Worm (Caenorhabditis elegans) whole organism, L4 larva: ENCODE results near the gene Y7A5A.24.

ENCODE experiments used
- F37D6.2 ChIP-seq: sonication (generic microtip); optimal IDR thresholded peaks from 2 replicates; lab custom pipeline; 2016; ENCODE audit warnings: mild to moderate bottlenecking, missing genetic modification characterization, missing compliant biosample characterization
- F49E8.2 ChIP-seq: sonication (generic microtip); optimal IDR thresholded peaks from 2 replicates; lab custom pipeline; 2016; ENCODE audit warnings: missing compliant biosample characterization, mild to moderate bottlenecking, missing genetic modification characterization, borderline replicate concordance
- R02D3.7 ChIP-seq: fragments of 150-350 bp; sonication (generic microtip); optimal IDR thresholded peaks from 3 replicates; lab custom pipeline; 2014; ENCODE audit warnings: missing biosample characterization, missing genetic modification characterization
- Y48G9A.11 ChIP-seq: fragments of 200-800 bp; sonication (Bioruptor generic); IDR thresholded peaks from 2 replicates; pipeline ENCODE4 v1.3.6; 2022; ENCODE audit warnings: missing genetic modification reagents, missing genetic modification characterization, missing compliant biosample characterization
- ZK337.2 ChIP-seq: fragments of 200-800 bp; sonication (Bioruptor generic); IDR thresholded peaks from 2 replicates; pipeline ENCODE4 v1.3.6; 2022; ENCODE audit warnings: missing genetic modification reagents, missing genetic modification characterization, missing compliant biosample characterization
- aha-1 ChIP-seq: fragments of 150-350 bp; peaks from one replicate; lab custom pipeline; 2014; ENCODE audit warnings: missing biosample characterization, missing genetic modification characterization
- aly-2 ChIP-seq: sonication (generic microtip); optimal IDR thresholded peaks from 2 replicates; lab custom pipeline; 2018; ENCODE audit warnings: missing biosample characterization, missing genetic modification characterization
- ama-1 ChIP-seq: fragments of 150-350 bp; optimal IDR thresholded peaks from 2 replicates; lab custom pipeline; 2014; ENCODE audit warnings: inconsistent platforms, mixed read lengths
- ceh-32 ChIP-seq: sonication (generic microtip); optimal IDR thresholded peaks from 2 replicates; lab custom pipeline; 2016; ENCODE audit warnings: mild to moderate bottlenecking, missing genetic modification characterization, missing compliant biosample characterization; ENCODE audit not compliant: poor library complexity
- ceh-62 ChIP-seq: sonication (generic microtip); optimal IDR thresholded peaks from 2 replicates; lab custom pipeline; 2017; ENCODE audit warnings: missing biosample characterization, missing genetic modification characterization
- dmd-6 ChIP-seq: fragments of 200-800 bp; sonication (Bioruptor generic); IDR thresholded peaks from 2 replicates; pipeline ENCODE4 v1.3.6; 2022; ENCODE audit warnings: missing genetic modification reagents, missing genetic modification characterization, missing compliant biosample characterization
- dmd-9 ChIP-seq: fragments of 200-800 bp; sonication (Bioruptor generic); IDR thresholded peaks from 2 replicates; pipeline ENCODE4 v1.3.6; 2022; ENCODE audit warnings: missing genetic modification reagents, missing genetic modification characterization, missing compliant biosample characterization
- fkh-10 ChIP-seq: fragments of 150-350 bp; optimal IDR thresholded peaks from 2 replicates; lab custom pipeline; 2014; ENCODE audit warnings: missing biosample characterization, missing genetic modification reagents, missing genetic modification characterization
- fos-1 ChIP-seq: fragments of 150-350 bp; optimal IDR thresholded peaks from 2 replicates; lab custom pipeline; 2014; ENCODE audit warnings: missing biosample characterization, missing genetic modification characterization
- gei-8 ChIP-seq: fragments of 200-800 bp; sonication (Bioruptor generic); optimal IDR thresholded peaks from 2 replicates; lab custom pipeline; 2018; ENCODE audit warnings: mild to moderate bottlenecking, missing genetic modification characterization, missing compliant biosample characterization
- lin-15B ChIP-seq: fragments of 150-350 bp; sonication (generic microtip); optimal IDR thresholded peaks from 3 replicates; lab custom pipeline; 2014; ENCODE audit warnings: missing biosample characterization, missing genetic modification characterization
- lin-29 ChIP-seq: fragments of 200-800 bp; sonication (Bioruptor generic); IDR thresholded peaks from 2 replicates; pipeline ENCODE4 v1.3.6; 2022; ENCODE audit warnings: missing genetic modification reagents, missing genetic modification characterization, missing compliant biosample characterization
- lin-39 ChIP-seq: fragments of 150-350 bp; optimal IDR thresholded peaks from 2 replicates; lab custom pipeline; 2014; ENCODE audit warnings: missing biosample characterization, missing genetic modification reagents, missing genetic modification characterization
- mdl-1 ChIP-seq, 2 experiments: fragments of 150-350 bp in 1 of 2; sonication (generic microtip) in 1 of 2; optimal IDR thresholded peaks; 2 replicates each; lab custom pipeline; 2014 to 2017; ENCODE audit warnings: missing biosample characterization in 2 of 2, missing genetic modification characterization in 2 of 2
- mxl-3 ChIP-seq: fragments of 200-800 bp; sonication (Bioruptor generic); optimal IDR thresholded peaks from 2 replicates; lab custom pipeline; 2018; ENCODE audit warnings: mild to moderate bottlenecking, missing genetic modification characterization, missing compliant biosample characterization
- nhr-102 ChIP-seq: sonication (generic microtip); optimal IDR thresholded peaks from 2 replicates; lab custom pipeline; 2016; ENCODE audit warnings: mild to moderate bottlenecking, missing genetic modification characterization, moderate library complexity, missing compliant biosample characterization
- nhr-11 ChIP-seq: fragments of 150-350 bp; optimal IDR thresholded peaks from 2 replicates; lab custom pipeline; 2014; ENCODE audit warnings: missing biosample characterization, missing genetic modification characterization
- nhr-237 ChIP-seq: sonication (generic microtip); optimal IDR thresholded peaks from 2 replicates; lab custom pipeline; 2017; ENCODE audit warnings: missing biosample characterization, missing genetic modification characterization
- nhr-42 ChIP-seq: fragments of 200-800 bp; sonication (Bioruptor generic); IDR thresholded peaks from 2 replicates; pipeline ENCODE4 v1.3.6; 2022; ENCODE audit warnings: missing genetic modification characterization, missing compliant biosample characterization
- nhr-77 ChIP-seq: fragments of 150-350 bp; optimal IDR thresholded peaks from 2 replicates; lab custom pipeline; 2014; ENCODE audit warnings: missing biosample characterization, missing genetic modification characterization
- pha-4 ChIP-seq, 2 experiments: fragments of 150-350 bp in 1 of 2; fragments of 200-800 bp in 1 of 2; sonication (Bioruptor generic) in 1 of 2; IDR thresholded peaks in 1 of 2; optimal IDR thresholded peaks in 1 of 2; 2 replicates each; pipeline versions ENCODE4 v1.3.6 to Lab custom; 2014 to 2022; ENCODE audit warnings: missing genetic modification characterization in 2 of 2, missing genetic modification reagents in 2 of 2, missing biosample characterization in 1 of 2, missing compliant biosample characterization in 1 of 2
- php-3 ChIP-seq: fragments of 200-800 bp; sonication (Bioruptor generic); IDR thresholded peaks from 2 replicates; pipeline ENCODE4 v1.3.6; 2022; ENCODE audit warnings: missing genetic modification reagents, missing genetic modification characterization, missing compliant biosample characterization
- rbr-2 ChIP-seq: sonication (generic microtip); optimal IDR thresholded peaks from 2 replicates; lab custom pipeline; 2016; ENCODE audit warnings: missing genotype, missing genetic modification characterization, missing compliant biosample characterization
- set-16 ChIP-seq: fragments of 200-800 bp; sonication (Bioruptor generic); IDR thresholded peaks from 2 replicates; pipeline ENCODE4 v1.3.6; 2022; ENCODE audit warnings: missing genetic modification reagents, missing genetic modification characterization, missing compliant biosample characterization
- skn-1 ChIP-seq: fragments of 150-350 bp; optimal IDR thresholded peaks from 2 replicates; lab custom pipeline; 2014; ENCODE audit warnings: missing biosample characterization, missing genetic modification characterization
- tag-97 ChIP-seq: fragments of 200-800 bp; sonication (Bioruptor generic); IDR thresholded peaks from 2 replicates; pipeline ENCODE4 v1.3.6; 2022; ENCODE audit warnings: missing genetic modification characterization, missing compliant biosample characterization
- tra-1 ChIP-seq: fragments of 200-800 bp; sonication (Bioruptor generic); IDR thresholded peaks from 2 replicates; pipeline ENCODE4 v1.3.6; 2022; ENCODE audit warnings: missing genetic modification reagents, missing genetic modification characterization, missing compliant biosample characterization
- unc-130 ChIP-seq: sonication (generic microtip); optimal IDR thresholded peaks from 2 replicates; lab custom pipeline; 2016; ENCODE audit warnings: missing genetic modification reagents, missing genetic modification characterization, missing compliant biosample characterization
- vab-7 ChIP-seq: fragments of 200-800 bp; sonication (Bioruptor generic); IDR thresholded peaks from 2 replicates; pipeline ENCODE4 v1.3.6; 2022; ENCODE audit warnings: missing genetic modification reagents, missing genetic modification characterization, missing compliant biosample characterization
- zfp-3 ChIP-seq: fragments of 200-800 bp; sonication (Bioruptor generic); conservative IDR thresholded peaks from 2 replicates; pipeline ENCODE4 v1.3.6; 2022; ENCODE audit warnings: missing genetic modification reagents, missing genetic modification characterization, missing compliant biosample characterization
- zip-11 ChIP-seq: fragments of 200-800 bp; sonication (Bioruptor generic); IDR thresholded peaks from 2 replicates; pipeline ENCODE4 v1.3.6; 2022; ENCODE audit warnings: missing genetic modification characterization, missing compliant biosample characterization
- zip-2 ChIP-seq: fragments of 150-350 bp; optimal IDR thresholded peaks from 2 replicates; lab custom pipeline; 2014; ENCODE audit warnings: missing biosample characterization, missing genetic modification characterization

The Y7A5A.24 gene

DNA sequence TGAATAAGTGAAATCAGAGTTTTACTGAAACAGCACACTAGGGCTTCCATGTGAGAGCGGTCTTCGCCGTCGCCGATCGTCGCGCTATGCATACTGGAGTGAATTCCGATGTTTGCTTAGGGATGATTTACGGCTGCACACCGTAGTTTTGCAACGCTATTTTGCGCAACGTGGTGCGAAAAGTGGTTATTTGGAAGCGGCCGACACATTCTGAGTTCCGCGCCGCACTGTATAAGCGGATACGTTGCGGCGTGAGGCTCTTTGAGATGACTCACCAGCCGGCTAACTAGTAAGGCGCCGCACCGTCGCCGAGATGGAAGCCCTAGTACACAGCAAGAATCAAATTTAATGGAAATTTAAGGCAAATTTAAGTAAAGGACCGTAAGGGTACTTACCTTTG is 13.4 kb downstream of the Y7A5A.24 start:
- TF ChIP-seq aha-1 (tag; lab: Kevin White, UChicago) (peak; percentile 26), Y48G9A.11 (GFP tag; lab: Robert Waterston, UW) (no peak), skn-1 (tag; lab: Kevin White, UChicago) (no peak), ZK337.2 (GFP tag; lab: Robert Waterston, UW) (no peak)

DNA sequence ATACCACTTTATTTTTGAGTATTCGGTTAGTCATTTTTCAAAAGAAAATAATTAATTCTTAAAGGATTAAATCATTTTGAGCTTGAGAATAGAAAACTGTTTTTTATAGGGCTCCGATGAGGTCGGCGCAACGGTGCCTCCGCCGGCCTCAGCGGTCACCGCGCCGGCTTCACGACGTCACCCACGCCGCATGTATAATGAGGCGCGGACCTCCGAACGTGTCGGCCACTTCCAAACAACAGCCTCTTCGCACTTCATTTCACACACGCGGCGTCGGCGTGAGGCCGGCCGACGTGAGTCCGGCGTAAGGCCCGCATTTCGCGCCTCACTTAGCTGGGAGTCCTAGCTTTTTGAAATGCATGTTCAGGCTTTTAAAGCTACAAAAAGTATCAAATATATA is 15.1 kb downstream of the Y7A5A.24 start:
- TF ChIP-seq rbr-2 (tag; lab: Kevin White, UChicago) (no peak), aha-1 (tag; lab: Kevin White, UChicago) (peak; percentile 31), set-16 (GFP tag; lab: Robert Waterston, UW) (peak; percentile 89), fos-1 (tag; lab: Kevin White, UChicago) (no peak)

DNA sequence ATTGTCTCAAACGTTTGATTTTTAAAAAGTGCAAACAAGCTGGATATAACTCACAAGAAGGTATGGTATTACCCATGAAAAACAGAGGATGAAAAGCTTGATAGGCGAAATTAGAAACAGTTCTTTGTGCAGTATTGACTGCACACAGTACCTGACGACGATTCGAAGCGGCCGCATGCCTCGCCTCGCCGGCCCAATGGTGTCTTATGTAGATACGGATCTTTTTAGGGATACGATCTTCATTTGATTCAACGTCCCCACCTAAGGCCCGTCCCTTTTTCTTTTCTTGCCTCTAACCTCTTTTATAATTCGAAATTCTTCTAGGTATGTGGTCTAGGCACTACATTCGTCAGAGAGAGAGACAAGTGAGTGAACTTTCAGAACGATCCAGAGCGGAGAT is 15.8 kb downstream of the Y7A5A.24 start, which contains the start of gene bus-17:
Gene bus-17 (minus strand): TSS at position 208 of the 400 bp plus-strand sequence.
- no peak for TF ChIP-seq nhr-42 (GFP tag; lab: Robert Waterston, UW)
- no peak for TF ChIP-seq ceh-62 (tag; lab: Kevin White, UChicago)
- no peak for TF ChIP-seq F37D6.2 (tag; lab: Kevin White, UChicago)
- no peak for TF ChIP-seq aly-2 (tag; lab: Kevin White, UChicago)
- no peak for TF ChIP-seq lin-29
- no peak for TF ChIP-seq rbr-2 (tag; lab: Kevin White, UChicago)
- no peak for TF ChIP-seq lin-39 (tag; lab: Kevin White, UChicago)
- TF ChIP-seq tra-1: no peak
- no peak for TF ChIP-seq tag-97 (GFP tag; lab: Robert Waterston, UW)
- no peak for TF ChIP-seq zfp-3 (GFP tag; lab: Robert Waterston, UW)

DNA sequence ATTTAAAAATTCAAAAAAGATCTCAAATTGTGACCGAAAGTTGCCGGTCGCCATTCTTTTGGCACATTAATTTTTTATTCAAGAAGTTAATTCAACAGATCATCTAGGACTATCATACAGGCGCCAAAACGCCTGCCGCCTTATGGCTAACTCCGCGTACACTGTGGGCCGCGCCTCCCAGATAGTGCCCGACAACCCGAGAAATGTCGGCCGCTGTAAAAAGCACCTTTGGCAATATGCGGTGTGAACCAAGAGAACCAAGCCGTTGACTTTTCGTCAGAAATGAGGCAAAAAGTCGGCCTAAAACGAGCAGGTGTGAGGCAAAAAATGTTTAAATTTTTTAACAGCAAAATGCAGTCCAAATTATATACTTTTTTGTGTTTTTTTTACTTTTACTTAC is 22.7 kb downstream of the Y7A5A.24 start:
- no peak for TF ChIP-seq mxl-3
- TF ChIP-seq ceh-32: no peak
- no peak for TF ChIP-seq lin-39 (tag; lab: Kevin White, UChicago)
- TF ChIP-seq mdl-1 (tag; optimal IDR thresholded peaks at IDR 0.05; lab: Kevin White, UChicago): no peak
- TF ChIP-seq pha-4 (GFP tag; IDR thresholded peaks at IDR 0.05; lab: Robert Waterston, UW): no peak
- TF ChIP-seq pha-4 (tag; optimal IDR thresholded peaks at IDR 0.05; lab: Kevin White, UChicago): no peak
- TF ChIP-seq vab-7 (GFP tag; lab: Robert Waterston, UW): no peak
- TF ChIP-seq Y48G9A.11 (GFP tag; lab: Robert Waterston, UW): no peak
- TF ChIP-seq fkh-10 (GFP tag; lab: Kevin White, UChicago): no peak
- no peak for TF ChIP-seq nhr-11 (tag; lab: Kevin White, UChicago)
- TF ChIP-seq nhr-77 (tag; lab: Kevin White, UChicago): no peak
- no peak for TF ChIP-seq dmd-6 (GFP tag; lab: Robert Waterston, UW)
- TF ChIP-seq dmd-9: no peak
- no peak for TF ChIP-seq lin-15B (tag; lab: Kevin White, UChicago)
- TF ChIP-seq unc-130 (GFP tag; lab: Kevin White, UChicago): no peak
- no peak for TF ChIP-seq php-3 (GFP tag; lab: Robert Waterston, UW)
- TF ChIP-seq, all 104 proteins: peak for 0

DNA sequence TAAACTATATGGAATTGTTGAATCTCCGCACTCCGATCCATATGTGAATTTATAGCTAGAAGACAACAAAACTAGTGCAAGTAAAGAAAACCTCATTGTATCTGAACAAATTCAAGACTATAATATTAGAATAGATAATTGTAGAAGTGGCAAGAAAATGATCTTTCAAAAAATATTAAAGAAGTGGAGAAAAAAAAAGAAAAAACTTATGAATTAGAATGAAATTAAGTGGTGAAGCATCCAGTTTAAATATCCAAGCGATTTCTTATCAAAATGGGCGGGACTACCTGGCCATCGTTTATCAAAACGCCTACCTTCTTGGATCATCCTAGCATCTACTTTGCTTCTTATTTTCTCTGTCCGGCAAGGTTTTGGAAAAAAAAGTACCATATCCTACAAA is 24.8 kb downstream of the Y7A5A.24 start, which contains the start of gene wrt-4:
Gene wrt-4 (minus strand): TSS at position 101 of the 400 bp plus-strand sequence.
- TF ChIP-seq zip-11 (GFP tag; lab: Robert Waterston, UW) (no peak), nhr-102 (no peak), nhr-237 (tag; lab: Kevin White, UChicago) (no peak), gei-8 (GFP tag; lab: Kevin White, UChicago) (no peak), zip-2 (tag; lab: Kevin White, UChicago) (no peak), ceh-32 (no peak), F49E8.2 (no peak), R02D3.7 (tag; lab: Kevin White, UChicago) (no peak), aha-1 (tag; lab: Kevin White, UChicago) (no peak), vab-7 (GFP tag; lab: Robert Waterston, UW) (no peak), ama-1 (lab: Kevin White, UChicago) (no peak)
